Worm (Caenorhabditis elegans) whole organism, early embryonic: ENCODE results near the gene sorf-2.

Experiments
- ama-1 ChIP-seq: fragments of 150-350 bp; optimal IDR thresholded peaks from 2 replicates; lab custom pipeline; 2014
- hmg-4 ChIP-seq: fragments of 200-800 bp; sonication (Bioruptor generic); optimal IDR thresholded peaks from 2 replicates; lab custom pipeline; 2018; ENCODE audit warnings: mild to moderate bottlenecking, missing genetic modification characterization, missing compliant biosample characterization
- tbx-37 ChIP-seq: fragments of 200-800 bp; sonication (Bioruptor generic); conservative IDR thresholded peaks from 2 replicates; pipeline ENCODE4 v1.3.6; 2022; ENCODE audit warnings: missing genetic modification reagents, missing genetic modification characterization, missing compliant biosample characterization

DNA sequence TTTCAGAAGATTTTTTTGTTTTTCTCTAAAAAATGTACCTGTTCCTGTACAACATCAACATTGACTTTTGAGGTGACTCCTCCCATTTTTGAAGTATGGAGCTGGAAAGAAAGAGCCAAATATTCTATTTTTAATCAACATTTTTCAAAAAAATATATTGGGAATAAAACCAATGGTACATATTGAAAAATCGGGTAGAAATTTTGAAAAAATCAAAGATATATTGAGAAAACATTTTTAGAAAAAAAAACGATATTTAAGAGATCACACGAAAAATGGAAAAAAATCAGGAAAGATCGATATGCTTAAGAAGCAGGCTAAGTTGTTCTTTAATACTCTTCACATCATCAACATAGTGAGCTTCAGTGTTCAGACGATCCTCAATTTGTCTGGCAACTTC, 19.6 kb downstream of the sorf-2 start, which contains the start of gene glrx-21:
- no peak for TF ChIP-seq tbx-37 (GFP tag; lab: Robert Waterston, UW)
- no peak for TF ChIP-seq ama-1
- TF ChIP-seq hmg-4 (GFP tag; lab: Kevin White, UChicago), result no peak
